Worm (Caenorhabditis elegans) whole organism, late embryonic: ENCODE measurements around the gene lin-38.

Experiments
- C08G9.2 ChIP-seq: sonication (generic microtip); optimal IDR thresholded peaks from 2 replicates; lab custom pipeline; 2016; ENCODE audit warnings: mild to moderate bottlenecking, missing genetic modification characterization, moderate library complexity, missing compliant biosample characterization
- C38D4.7 ChIP-seq: fragments of 200-800 bp; sonication (Bioruptor generic); optimal IDR thresholded peaks from 2 replicates; lab custom pipeline; 2018; ENCODE audit warnings: mild to moderate bottlenecking, missing genetic modification characterization, moderate library complexity, missing compliant biosample characterization
- F13H6.1 ChIP-seq: sonication (generic microtip); optimal IDR thresholded peaks from 2 replicates; lab custom pipeline; 2016; ENCODE audit warnings: missing genetic modification characterization, missing compliant biosample characterization
- K02D7.2 ChIP-seq: sonication (generic microtip); optimal IDR thresholded peaks from 2 replicates; lab custom pipeline; 2017; ENCODE audit warnings: mild to moderate bottlenecking, missing genetic modification characterization, missing compliant biosample characterization
- T23F11.4 ChIP-seq: fragments of 200-800 bp; sonication (Bioruptor generic); optimal IDR thresholded peaks from 2 replicates; lab custom pipeline; 2018; ENCODE audit warnings: mild to moderate bottlenecking, missing genetic modification characterization, missing compliant biosample characterization
- ahr-1 ChIP-seq: sonication (generic microtip); optimal IDR thresholded peaks from 2 replicates; lab custom pipeline; 2016; ENCODE audit warnings: missing genetic modification characterization, missing compliant biosample characterization
- ama-1 ChIP-seq: fragments of 150-350 bp; optimal IDR thresholded peaks from 2 replicates; lab custom pipeline; 2014
- ceh-14 ChIP-seq: sonication (generic microtip); optimal IDR thresholded peaks from 2 replicates; lab custom pipeline; 2016; ENCODE audit warnings: missing genotype, missing genetic modification characterization, missing compliant biosample characterization
- ceh-18 ChIP-seq: sonication (generic microtip); optimal IDR thresholded peaks from 2 replicates; lab custom pipeline; 2016; ENCODE audit warnings: missing genetic modification characterization, missing compliant biosample characterization
- ceh-2 ChIP-seq: sonication (generic microtip); optimal IDR thresholded peaks from 2 replicates; lab custom pipeline; 2016; ENCODE audit warnings: missing genotype, missing genetic modification characterization, missing compliant biosample characterization
- ceh-22 ChIP-seq: sonication (generic microtip); optimal IDR thresholded peaks from 2 replicates; lab custom pipeline; 2017; ENCODE audit warnings: missing biosample characterization, missing genetic modification characterization
- ceh-30 ChIP-seq: fragments of 150-350 bp; optimal IDR thresholded peaks from 2 replicates; lab custom pipeline; 2014; ENCODE audit warnings: missing biosample characterization, missing genetic modification characterization
- ceh-45 ChIP-seq: fragments of 200-800 bp; sonication (Bioruptor generic); IDR thresholded peaks from 2 replicates; pipeline ENCODE4 v1.3.6; 2022; ENCODE audit warnings: missing genetic modification reagents, missing genetic modification characterization, missing compliant biosample characterization
- ceh-48 ChIP-seq: sonication (generic microtip); optimal IDR thresholded peaks from 2 replicates; lab custom pipeline; 2016; ENCODE audit warnings: missing genetic modification characterization, inconsistent platforms, missing compliant biosample characterization
- ceh-6 ChIP-seq: fragments of 200-800 bp; sonication (Bioruptor generic); optimal IDR thresholded peaks from 2 replicates; lab custom pipeline; 2018; ENCODE audit warnings: mild to moderate bottlenecking, missing genetic modification characterization, missing compliant biosample characterization
- ceh-9 ChIP-seq: sonication (generic microtip); optimal IDR thresholded peaks from 2 replicates; lab custom pipeline; 2016; ENCODE audit warnings: mild to moderate bottlenecking, missing genetic modification characterization, inconsistent platforms, missing compliant biosample characterization
- dmd-4 ChIP-seq: sonication (generic microtip); optimal IDR thresholded peaks from 2 replicates; lab custom pipeline; 2016; ENCODE audit warnings: borderline replicate concordance, missing genetic modification characterization, missing compliant biosample characterization
- dve-1 ChIP-seq: sonication (generic microtip); optimal IDR thresholded peaks from 2 replicates; lab custom pipeline; 2017; ENCODE audit warnings: antibody characterized with exemption, mild to moderate bottlenecking, missing genetic modification characterization, missing compliant biosample characterization
- elt-2 ChIP-seq: sonication (generic microtip); optimal IDR thresholded peaks from 2 replicates; lab custom pipeline; 2016; ENCODE audit warnings: missing genetic modification reagents, missing genetic modification characterization, missing compliant biosample characterization
- elt-4 ChIP-seq: sonication (generic microtip); optimal IDR thresholded peaks from 2 replicates; lab custom pipeline; 2016; ENCODE audit warnings: missing genetic modification characterization, missing compliant biosample characterization
- fax-1 ChIP-seq: sonication (generic microtip); optimal IDR thresholded peaks from 2 replicates; lab custom pipeline; 2016; ENCODE audit warnings: missing genotype, missing genetic modification characterization, missing compliant biosample characterization
- fkh-6 ChIP-seq: sonication (generic microtip); optimal IDR thresholded peaks from 2 replicates; lab custom pipeline; 2016; ENCODE audit warnings: missing genetic modification characterization, missing compliant biosample characterization
- gmeb-2 ChIP-seq: sonication (generic microtip); optimal IDR thresholded peaks from 2 replicates; lab custom pipeline; 2016; ENCODE audit warnings: missing genetic modification characterization, inconsistent platforms, missing compliant biosample characterization
- hlh-13 ChIP-seq: fragments of 200-800 bp; sonication (Bioruptor generic); optimal IDR thresholded peaks from 2 replicates; lab custom pipeline; 2018; ENCODE audit warnings: mild to moderate bottlenecking, missing genetic modification characterization, missing compliant biosample characterization
- hlh-6 ChIP-seq: sonication (generic microtip); optimal IDR thresholded peaks from 2 replicates; lab custom pipeline; 2016; ENCODE audit warnings: missing genotype, missing genetic modification characterization, missing compliant biosample characterization
- lim-6 ChIP-seq: sonication (generic microtip); optimal IDR thresholded peaks from 2 replicates; lab custom pipeline; 2016; ENCODE audit warnings: missing genetic modification characterization, missing compliant biosample characterization
- madf-2 ChIP-seq: sonication (generic microtip); optimal IDR thresholded peaks from 2 replicates; lab custom pipeline; 2017; ENCODE audit warnings: missing genetic modification characterization, missing compliant biosample characterization
- mec-3 ChIP-seq: sonication (generic microtip); optimal IDR thresholded peaks from 2 replicates; lab custom pipeline; 2016; ENCODE audit warnings: borderline replicate concordance, missing genetic modification characterization, missing compliant biosample characterization
- nfya-1 ChIP-seq: sonication (generic microtip); optimal IDR thresholded peaks from 2 replicates; lab custom pipeline; 2017; ENCODE audit warnings: missing genetic modification characterization, mild to moderate bottlenecking, missing compliant biosample characterization, antibody characterized with exemption, moderate library complexity
- nhr-11 ChIP-seq: fragments of 150-350 bp; optimal IDR thresholded peaks from 2 replicates; lab custom pipeline; 2014; ENCODE audit warnings: missing biosample characterization, missing genetic modification characterization
- nhr-232 ChIP-seq: sonication (generic microtip); optimal IDR thresholded peaks from 2 replicates; lab custom pipeline; 2016; ENCODE audit warnings: missing genetic modification characterization, missing compliant biosample characterization
- pha-2 ChIP-seq: sonication (generic microtip); optimal IDR thresholded peaks from 2 replicates; lab custom pipeline; 2017; ENCODE audit warnings: mild to moderate bottlenecking, missing genetic modification characterization, missing compliant biosample characterization
- pqm-1 ChIP-seq: sonication (generic microtip); optimal IDR thresholded peaks from 2 replicates; lab custom pipeline; 2016; ENCODE audit warnings: missing genetic modification characterization, missing compliant biosample characterization
- ref-2 ChIP-seq: sonication (generic microtip); optimal IDR thresholded peaks from 2 replicates; lab custom pipeline; 2016; ENCODE audit warnings: missing genetic modification characterization, missing compliant biosample characterization
- rnt-1 ChIP-seq: sonication (generic microtip); optimal IDR thresholded peaks from 2 replicates; lab custom pipeline; 2016; ENCODE audit warnings: missing genetic modification characterization, missing compliant biosample characterization
- sox-4 ChIP-seq: sonication (generic microtip); optimal IDR thresholded peaks from 2 replicates; lab custom pipeline; 2017; ENCODE audit warnings: mild to moderate bottlenecking, missing genetic modification characterization, inconsistent platforms, missing compliant biosample characterization
- tbx-2 ChIP-seq: sonication (generic microtip); optimal IDR thresholded peaks from 2 replicates; lab custom pipeline; 2016; ENCODE audit warnings: missing genetic modification characterization, missing compliant biosample characterization
- tbx-7 ChIP-seq: sonication (generic microtip); optimal IDR thresholded peaks from 2 replicates; lab custom pipeline; 2016; ENCODE audit warnings: missing genotype, missing genetic modification characterization, missing compliant biosample characterization
- ttx-3 ChIP-seq: sonication (generic microtip); optimal IDR thresholded peaks from 2 replicates; lab custom pipeline; 2016; ENCODE audit warnings: missing genetic modification reagents, missing genetic modification characterization, missing compliant biosample characterization
- unc-42 ChIP-seq: sonication (generic microtip); optimal IDR thresholded peaks from 2 replicates; lab custom pipeline; 2016; ENCODE audit warnings: missing genotype, missing genetic modification characterization, missing compliant biosample characterization
- unc-55 ChIP-seq: sonication (generic microtip); optimal IDR thresholded peaks from 2 replicates; lab custom pipeline; 2017; ENCODE audit warnings: missing biosample characterization, missing genetic modification reagents, missing genetic modification characterization
- ztf-16 ChIP-seq: sonication (generic microtip); optimal IDR thresholded peaks from 2 replicates; lab custom pipeline; 2017; ENCODE audit warnings: missing genetic modification characterization, missing compliant biosample characterization

The lin-38 gene

DNA sequence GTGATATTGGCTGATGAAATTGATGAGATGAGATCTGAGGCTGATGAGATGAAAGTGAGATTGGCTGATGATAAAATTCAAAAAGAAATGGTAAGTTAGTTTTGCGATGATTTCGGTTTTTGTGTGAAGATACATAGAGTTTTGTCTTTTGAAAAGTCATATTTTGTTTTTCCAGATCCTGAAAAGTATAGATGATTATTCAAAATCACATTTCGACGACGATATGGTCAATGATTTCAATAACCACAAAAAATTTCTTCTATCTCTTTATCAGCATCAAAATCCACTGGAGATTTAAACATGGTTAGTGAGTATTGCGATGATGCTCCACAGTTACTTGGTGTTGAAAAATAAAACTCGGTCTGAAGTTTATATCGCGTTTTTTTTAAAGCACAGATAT is 25.2 kb downstream of the lin-38 start, which contains the start of gene csp-1:
csp-1 (plus strand) TSS at position 301 of the 400 bp plus-strand sequence.
- no peak for TF ChIP-seq ceh-18 (tag; lab: Kevin White, UChicago)
- no peak for TF ChIP-seq tbx-2 (tag; lab: Kevin White, UChicago)
- TF ChIP-seq hlh-6 = no peak
- TF ChIP-seq ahr-1 (tag; lab: Kevin White, UChicago) = no peak
- TF ChIP-seq ceh-45 (GFP tag; lab: Robert Waterston, UW) = no peak
- no peak for TF ChIP-seq ref-2 (tag; lab: Kevin White, UChicago)
- no peak for TF ChIP-seq nfya-1
- no peak for TF ChIP-seq C38D4.7 (GFP tag; lab: Kevin White, UChicago)
- no peak for TF ChIP-seq unc-55 (GFP tag; lab: Kevin White, UChicago)
- TF ChIP-seq mec-3 (tag; lab: Kevin White, UChicago) = no peak
- TF ChIP-seq ceh-2 = no peak
- no peak for TF ChIP-seq madf-2 (tag; lab: Kevin White, UChicago)
- TF ChIP-seq elt-2 (tag; lab: Kevin White, UChicago) = no peak
- TF ChIP-seq gmeb-2 (tag; lab: Kevin White, UChicago) = no peak

DNA sequence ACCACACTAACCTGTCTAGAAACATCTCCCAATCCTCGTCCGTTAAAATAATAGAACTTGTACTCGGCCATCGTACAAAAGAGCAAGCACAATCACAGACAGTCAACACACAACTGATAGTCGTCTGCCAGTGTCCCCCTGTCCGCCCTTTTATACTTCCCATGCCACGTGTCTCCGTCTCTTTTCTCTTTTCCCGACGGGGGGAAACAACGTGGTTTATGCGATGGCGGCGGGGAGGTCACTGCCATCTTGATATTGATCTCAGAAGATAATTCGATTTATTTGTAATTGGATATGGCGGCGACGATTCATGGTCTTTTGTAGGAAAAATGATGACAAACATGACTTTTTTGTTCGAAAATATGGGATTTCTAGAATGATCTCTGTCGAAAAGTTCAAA is 33.9 kb downstream of the lin-38 start, which contains the start of gene gst-20:
gst-20 (minus strand) TSS at position 170 of the 400 bp plus-strand sequence.
- TF ChIP-seq nhr-232 (no peak), T23F11.4 (GFP tag; lab: Kevin White, UChicago) (no peak), ceh-2 (no peak), hlh-13 (GFP tag; lab: Kevin White, UChicago) (no peak), rnt-1 (tag; lab: Kevin White, UChicago) (peak; percentile 59), elt-2 (tag; lab: Kevin White, UChicago) (peak; percentile 10), ztf-16 (tag; lab: Kevin White, UChicago) (no peak), unc-55 (GFP tag; lab: Kevin White, UChicago) (peak; percentile 10), fkh-6 (tag; lab: Kevin White, UChicago) (no peak), ceh-14 (tag; lab: Kevin White, UChicago) (no peak), elt-4 (tag; lab: Kevin White, UChicago) (no peak), dve-1 (tag; lab: Kevin White, UChicago) (no peak), dmd-4 (tag; lab: Kevin White, UChicago) (no peak), K02D7.2 (tag; lab: Kevin White, UChicago) (no peak), madf-2 (tag; lab: Kevin White, UChicago) (no peak)

DNA sequence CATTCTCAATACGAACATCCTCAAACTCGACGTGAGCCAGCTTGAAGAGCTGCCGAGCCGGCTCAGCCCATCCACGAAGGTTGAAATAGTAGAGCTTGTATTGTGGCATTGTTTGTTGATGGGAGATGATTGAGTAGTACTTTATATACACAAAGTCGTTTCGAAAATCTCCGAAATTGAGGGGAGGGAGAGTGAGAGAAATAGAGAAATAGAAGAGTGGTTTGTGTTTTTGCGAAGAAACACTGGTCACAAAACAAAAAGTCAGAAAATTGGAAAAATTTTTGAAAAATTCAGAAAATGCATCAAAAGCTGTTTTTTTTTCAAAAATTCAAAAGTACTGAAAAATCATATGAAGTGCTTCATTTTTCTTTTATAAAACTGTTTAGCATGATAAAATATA is 35.5 kb downstream of the lin-38 start, which contains the start of gene gst-24:
gst-24 (minus strand) TSS at position 181 of the 400 bp plus-strand sequence.
- TF ChIP-seq lim-6 (tag; lab: Kevin White, UChicago) = no peak
- TF ChIP-seq unc-42 (tag; lab: Kevin White, UChicago) = no peak
- no peak for TF ChIP-seq dve-1 (tag; lab: Kevin White, UChicago)

DNA sequence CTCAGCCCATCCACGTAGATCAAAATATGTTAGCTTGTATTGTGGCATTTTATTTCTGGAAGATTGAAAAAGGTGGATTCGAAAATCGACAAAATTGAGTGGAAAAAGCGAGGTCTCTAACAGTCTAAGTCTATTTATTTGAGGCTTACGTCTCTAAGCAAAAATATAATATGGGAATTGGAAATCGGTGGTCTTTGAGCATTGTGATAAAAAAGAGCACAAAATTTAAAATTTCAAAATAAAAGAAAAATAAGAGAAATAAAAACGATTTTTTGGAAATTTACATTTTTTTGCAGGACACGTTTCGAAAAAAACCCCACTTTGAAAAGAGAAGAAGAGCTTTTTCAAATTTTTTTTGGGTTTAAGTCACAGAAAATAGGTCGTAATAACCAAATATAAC is 37.4 kb downstream of the lin-38 start, which contains the start of gene gst-15:
gst-15 (minus strand) TSS at position 101 of the 400 bp plus-strand sequence.
- TF ChIP-seq tbx-7 = no peak
- no peak for TF ChIP-seq ceh-9
- TF ChIP-seq ceh-45 (GFP tag; lab: Robert Waterston, UW) = no peak
- no peak for TF ChIP-seq nhr-11 (tag; lab: Kevin White, UChicago)
- no peak for TF ChIP-seq fax-1 (tag; lab: Kevin White, UChicago)
- TF ChIP-seq pqm-1 (tag; lab: Kevin White, UChicago) = no peak
- no peak for TF ChIP-seq ref-2 (tag; lab: Kevin White, UChicago)
- no peak for TF ChIP-seq unc-42 (tag; lab: Kevin White, UChicago)
- TF ChIP-seq ceh-48 (tag; lab: Kevin White, UChicago) = no peak
- no peak for TF ChIP-seq elt-2 (tag; lab: Kevin White, UChicago)

DNA sequence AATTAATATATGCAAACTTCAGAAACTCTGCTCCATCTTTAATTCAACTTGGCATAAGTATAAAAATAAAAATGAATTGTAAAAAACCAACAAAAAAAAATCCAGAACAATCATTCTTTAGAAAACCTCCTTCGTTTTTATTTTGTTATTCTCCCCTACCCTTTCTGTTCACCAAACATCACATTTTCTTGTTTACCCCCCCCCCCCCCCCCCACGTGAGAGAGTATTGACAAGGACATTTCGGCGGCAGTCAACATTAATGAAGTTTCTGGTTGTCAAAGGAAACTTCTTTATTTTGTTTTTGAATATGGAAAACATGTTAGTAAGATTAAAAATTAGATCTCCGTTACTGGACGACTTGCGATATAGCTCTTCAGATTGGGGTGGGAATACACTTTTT is 38.8 kb downstream of the lin-38 start:
- TF ChIP-seq F13H6.1 (tag; lab: Kevin White, UChicago) (no peak), pha-2 (tag; lab: Kevin White, UChicago) (no peak), hlh-13 (GFP tag; lab: Kevin White, UChicago) (no peak), ceh-45 (GFP tag; lab: Robert Waterston, UW) (no peak), sox-4 (no peak), C08G9.2 (tag; lab: Kevin White, UChicago) (no peak), lim-6 (tag; lab: Kevin White, UChicago) (no peak), ttx-3 (no peak), ceh-22 (no peak), ceh-30 (tag; lab: Kevin White, UChicago) (no peak), ahr-1 (tag; lab: Kevin White, UChicago) (no peak), ama-1 (lab: Kevin White, UChicago) (no peak), hlh-6 (no peak), fkh-6 (tag; lab: Kevin White, UChicago) (no peak), gmeb-2 (tag; lab: Kevin White, UChicago) (no peak), nhr-11 (tag; lab: Kevin White, UChicago) (no peak), ceh-2 (no peak), ceh-9 (no peak), ceh-6 (GFP tag; lab: Kevin White, UChicago) (no peak)
